Worm (Caenorhabditis elegans) whole organism, late embryonic: ENCODE results near the gene F55A4.13.

Experiments
- C38D4.7 ChIP-seq: fragments of 200-800 bp; sonication (Bioruptor generic); optimal IDR thresholded peaks from 2 replicates; lab custom pipeline; 2018; ENCODE audit warnings: mild to moderate bottlenecking, missing genetic modification characterization, moderate library complexity, missing compliant biosample characterization
- elt-2 ChIP-seq: sonication (generic microtip); optimal IDR thresholded peaks from 2 replicates; lab custom pipeline; 2016; ENCODE audit warnings: missing genetic modification reagents, missing genetic modification characterization, missing compliant biosample characterization
- fkh-6 ChIP-seq: sonication (generic microtip); optimal IDR thresholded peaks from 2 replicates; lab custom pipeline; 2016; ENCODE audit warnings: missing genetic modification characterization, missing compliant biosample characterization
- hlh-15 ChIP-seq: sonication (generic microtip); optimal IDR thresholded peaks from 2 replicates; lab custom pipeline; 2016; ENCODE audit warnings: missing genetic modification characterization, missing compliant biosample characterization
- hlh-30 ChIP-seq: sonication (generic microtip); optimal IDR thresholded peaks from 2 replicates; lab custom pipeline; 2017; ENCODE audit warnings: antibody characterized with exemption, missing genetic modification characterization, missing compliant biosample characterization; ENCODE audit not compliant: insufficient read depth
- rnt-1 ChIP-seq: sonication (generic microtip); optimal IDR thresholded peaks from 2 replicates; lab custom pipeline; 2016; ENCODE audit warnings: missing genetic modification characterization, missing compliant biosample characterization
- unc-86 ChIP-seq: sonication (generic microtip); optimal IDR thresholded peaks from 2 replicates; lab custom pipeline; 2016; ENCODE audit warnings: missing genetic modification characterization, missing compliant biosample characterization

- TF ChIP-seq hlh-15 (no peak), fkh-6 (no peak), C38D4.7 (GFP tag; lab: Kevin White, UChicago) (no peak), rnt-1 (no peak), elt-2 (no peak), unc-86 (tag; lab: Kevin White, UChicago) (no peak), hlh-30 (no peak)
Observed at ce11 chrX:980252-981009, 36.9 kb downstream of the F55A4.13 start, which contains the start of gene C44C1.1.
